Worm (Caenorhabditis elegans): Measurements from ENCODE around the gene R05H5.3.

- no peak for TF ChIP-seq zag-1 (tag; optimal IDR thresholded peaks at IDR 0.05)
- no peak for TF ChIP-seq nhr-12 (tag; optimal IDR thresholded peaks at IDR 0.05)
- TF ChIP-seq nhr-76 (tag; optimal IDR thresholded peaks at IDR 0.05): no peak
- no peak for TF ChIP-seq nhr-77 (tag; optimal IDR thresholded peaks at IDR 0.05)
- TF ChIP-seq egl-27 (tag; optimal IDR thresholded peaks at IDR 0.05): no peak
- no peak for TF ChIP-seq nfya-1 (tag; optimal IDR thresholded peaks at IDR 0.05; ENCODE audit: insufficient read depth)
- TF ChIP-seq daf-12 (tag; optimal IDR thresholded peaks at IDR 0.05): no peak
- TF ChIP-seq fos-1 (tag; optimal IDR thresholded peaks at IDR 0.05): no peak
- no peak for TF ChIP-seq lin-15B (tag; optimal IDR thresholded peaks at IDR 0.05)
- TF ChIP-seq nhr-25 (tag; optimal IDR thresholded peaks at IDR 0.05): no peak
- no peak for TF ChIP-seq tbx-2 (tag; optimal IDR thresholded peaks at IDR 0.05)
- TF ChIP-seq ceh-28 (tag; optimal IDR thresholded peaks at IDR 0.05): no peak
- TF ChIP-seq nhr-11 (tag; optimal IDR thresholded peaks at IDR 0.05): no peak
- TF ChIP-seq unc-62 (GFP tag; optimal IDR thresholded peaks at IDR 0.05): no peak
These were observed 26.5 kb upstream of the R05H5.3 start, which contains the start of gene gpd-4 for ce11 chrII:10170837-10171318.
